Fruit fly (Drosophila melanogaster) whole organism, prepupa: ENCODE data around the gene CG6321.

Source experiments
- CG10669 ChIP-seq: fragments of 200-800 bp; sonication (Bioruptor generic); optimal IDR thresholded peaks from 3 replicates; lab custom pipeline; 2018; ENCODE audit warnings: missing biosample characterization, mild to moderate bottlenecking, missing genetic modification characterization, moderate library complexity
- CG11294 ChIP-seq: fragments of 200-800 bp; sonication (Bioruptor generic); IDR thresholded peaks from 2 replicates; pipeline ENCODE4 v1.3.6; 2022; ENCODE audit warnings: missing biosample characterization, missing genetic modification characterization
- CG15336 ChIP-seq: fragments of 200-800 bp; sonication (Bioruptor generic); IDR thresholded peaks from 2 replicates; pipeline ENCODE4 v1.3.6; 2022; ENCODE audit warnings: missing biosample characterization, missing genetic modification characterization
- CG16779 ChIP-seq: fragments of 200-800 bp; sonication (Bioruptor generic); optimal IDR thresholded peaks from 3 replicates; lab custom pipeline; 2017; ENCODE audit warnings: missing biosample characterization, mild to moderate bottlenecking, missing genetic modification characterization
- CG31627 ChIP-seq: fragments of 200-800 bp; sonication (Bioruptor generic); optimal IDR thresholded peaks from 3 replicates; lab custom pipeline; 2016; ENCODE audit warnings: missing biosample characterization, missing genetic modification characterization
- CG32006 ChIP-seq: fragments of 200-800 bp; sonication (Bioruptor generic); optimal IDR thresholded peaks from 3 replicates; lab custom pipeline; 2017; ENCODE audit warnings: missing biosample characterization, mild to moderate bottlenecking, missing genetic modification characterization
- CG34406 ChIP-seq: fragments of 200-800 bp; sonication (Bioruptor generic); optimal IDR thresholded peaks from 3 replicates; lab custom pipeline; 2016; ENCODE audit warnings: missing biosample characterization, missing genetic modification characterization
- CG3919 ChIP-seq: fragments of 200-800 bp; sonication (Bioruptor generic); optimal IDR thresholded peaks from 3 replicates; lab custom pipeline; 2016; ENCODE audit warnings: missing biosample characterization, missing genetic modification characterization
- CG6163 ChIP-seq: fragments of 200-800 bp; sonication (Bioruptor generic); IDR thresholded peaks from 3 replicates; pipeline ENCODE4 v1.3.6; 2022; ENCODE audit warnings: missing biosample characterization, missing genetic modification characterization
- CG6276 ChIP-seq: fragments of 200-800 bp; sonication (Bioruptor generic); optimal IDR thresholded peaks from 2 replicates; lab custom pipeline; 2017; ENCODE audit warnings: missing biosample characterization, mild to moderate bottlenecking, missing genetic modification characterization
- CG6792 ChIP-seq: fragments of 200-800 bp; sonication (Bioruptor generic); optimal IDR thresholded peaks from 3 replicates; lab custom pipeline; 2016; ENCODE audit warnings: missing biosample characterization, missing genetic modification characterization
- CG7368 ChIP-seq: fragments of 200-800 bp; sonication (Bioruptor generic); optimal IDR thresholded peaks from 3 replicates; lab custom pipeline; 2016; ENCODE audit warnings: missing biosample characterization, missing genetic modification characterization
- Eip75B ChIP-seq: fragments of 200-800 bp; sonication (Bioruptor generic); optimal IDR thresholded peaks from 3 replicates; lab custom pipeline; 2016; ENCODE audit warnings: missing biosample characterization, missing genetic modification characterization
- Eip78C ChIP-seq: fragments of 200-800 bp; sonication (Bioruptor generic); peaks from one replicate; lab custom pipeline; 2016; ENCODE audit warnings: missing biosample characterization, missing genetic modification characterization
- Eip93F ChIP-seq: fragments of 200-800 bp; sonication (Bioruptor generic); optimal IDR thresholded peaks from 2 replicates; lab custom pipeline; 2016; ENCODE audit warnings: missing biosample characterization, mild to moderate bottlenecking, missing genetic modification characterization
- Ets96B ChIP-seq: fragments of 200-800 bp; optimal IDR thresholded peaks from 2 replicates; lab custom pipeline; 2019; ENCODE audit warnings: missing biosample characterization, mild to moderate bottlenecking, missing genetic modification characterization, moderate library complexity
- Gug ChIP-seq: fragments of 200-800 bp; sonication (Bioruptor generic); IDR thresholded peaks from 2 replicates; pipeline ENCODE4 v1.3.6; 2022; ENCODE audit warnings: missing biosample characterization, missing genetic modification characterization
- Hr39 ChIP-seq: fragments of 200-800 bp; sonication (Bioruptor generic); optimal IDR thresholded peaks from 2 replicates; lab custom pipeline; 2016; ENCODE audit warnings: missing biosample characterization, missing genetic modification characterization
- Met ChIP-seq: fragments of 200-800 bp; sonication (Bioruptor generic); optimal IDR thresholded peaks from 3 replicates; lab custom pipeline; 2016; ENCODE audit warnings: missing biosample characterization, missing genetic modification characterization
- OdsH ChIP-seq: fragments of 200-800 bp; sonication (Bioruptor generic); optimal IDR thresholded peaks from 3 replicates; lab custom pipeline; 2016; ENCODE audit warnings: missing biosample characterization, missing genetic modification characterization
- Smox ChIP-seq: fragments of 200-800 bp; sonication (Bioruptor generic); optimal IDR thresholded peaks from 3 replicates; lab custom pipeline; 2016; ENCODE audit warnings: missing biosample characterization, missing genetic modification characterization
- dsx ChIP-seq: fragments of 200-800 bp; optimal IDR thresholded peaks from 3 replicates; lab custom pipeline; 2019; ENCODE audit warnings: missing biosample characterization, mild to moderate bottlenecking, missing genetic modification characterization, moderate library complexity; ENCODE audit not compliant: poor library complexity, severe bottlenecking
- eg ChIP-seq: fragments of 200-800 bp; sonication (Bioruptor generic); IDR thresholded peaks from 3 replicates; pipeline ENCODE4 v1.3.6; 2022; ENCODE audit warnings: missing biosample characterization, missing genetic modification characterization
- esn ChIP-seq: fragments of 200-800 bp; sonication (Bioruptor generic); optimal IDR thresholded peaks from 2 replicates; lab custom pipeline; 2016; ENCODE audit warnings: missing biosample characterization, mild to moderate bottlenecking, missing genetic modification characterization, moderate library complexity
- fd85E ChIP-seq: fragments of 200-800 bp; sonication (Bioruptor generic); optimal IDR thresholded peaks from 3 replicates; lab custom pipeline; 2016; ENCODE audit warnings: missing biosample characterization, missing genetic modification characterization
- fkh ChIP-seq: fragments of 200-800 bp; sonication (Bioruptor generic); optimal IDR thresholded peaks from 3 replicates; lab custom pipeline; 2017; ENCODE audit warnings: missing biosample characterization, mild to moderate bottlenecking, missing genetic modification characterization, moderate library complexity
- lz ChIP-seq: fragments of 200-800 bp; sonication (Bioruptor generic); optimal IDR thresholded peaks from 3 replicates; lab custom pipeline; 2016; ENCODE audit warnings: missing biosample characterization, missing genetic modification characterization
- pdm3 ChIP-seq: fragments of 200-800 bp; sonication (Bioruptor generic); optimal IDR thresholded peaks from 3 replicates; lab custom pipeline; 2016; ENCODE audit warnings: missing biosample characterization, missing genetic modification characterization
- salr ChIP-seq, 2 experiments: fragments of 200-800 bp; sonication (Bioruptor generic); optimal IDR thresholded peaks; 3 replicates each; lab custom pipeline; 2016 to 2018; ENCODE audit warnings: missing biosample characterization in 2 of 2, missing genetic modification characterization in 2 of 2, mild to moderate bottlenecking in 1 of 2
- spab ChIP-seq: fragments of 200-800 bp; sonication (Bioruptor generic); optimal IDR thresholded peaks from 2 replicates; lab custom pipeline; 2017; ENCODE audit warnings: missing biosample characterization, mild to moderate bottlenecking, missing genetic modification characterization, missing genetic modification reagents
- topi ChIP-seq: fragments of 200-800 bp; sonication (Bioruptor generic); optimal IDR thresholded peaks from 3 replicates; lab custom pipeline; 2016; ENCODE audit warnings: missing biosample characterization, missing genetic modification characterization
- vri ChIP-seq: fragments of 200-800 bp; sonication (Bioruptor generic); optimal IDR thresholded peaks from 3 replicates; lab custom pipeline; 2016; ENCODE audit warnings: missing biosample characterization, mild to moderate bottlenecking, missing genetic modification characterization

The CG6321 gene

DNA sequence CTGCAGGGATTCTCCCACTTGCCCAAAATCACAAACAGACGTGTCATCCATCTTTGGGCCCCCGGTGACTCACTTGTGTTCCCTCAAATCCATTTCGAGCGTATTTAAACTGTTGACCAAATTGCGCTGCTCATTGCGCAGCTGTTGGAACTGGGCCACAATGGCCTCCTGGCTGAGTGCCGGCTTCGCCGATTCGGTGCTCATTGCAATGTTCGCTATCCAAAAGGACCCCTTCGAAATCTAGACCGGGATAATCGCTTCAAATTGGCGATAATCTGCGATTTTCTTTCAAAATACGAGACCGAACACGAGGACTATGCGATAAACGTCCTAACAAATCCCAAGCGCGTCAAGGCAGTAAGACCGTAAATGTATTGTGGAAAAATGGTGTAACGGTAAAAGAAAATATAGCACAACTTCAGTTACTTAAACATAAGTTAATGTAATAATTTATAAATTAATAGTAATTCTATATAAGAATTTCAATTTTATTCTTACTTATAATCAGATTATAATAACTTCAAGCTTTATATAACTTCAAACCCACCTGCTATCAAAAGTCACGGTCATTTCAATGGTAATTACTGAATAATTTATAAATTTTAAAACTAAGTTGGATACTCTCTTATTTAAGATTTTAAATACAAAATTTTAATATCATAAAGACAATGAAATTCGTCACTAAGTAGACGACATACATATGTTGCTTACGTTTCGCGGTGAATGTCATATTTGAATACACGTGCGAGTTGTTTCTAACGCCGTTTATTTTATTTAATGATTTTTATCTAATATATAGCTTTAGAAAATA lies 13.2 kb upstream of the CG6321 start, which contains the start of the genes Pfdn2 and Noc1 (continued):
- TF ChIP-seq Gug (peak; percentile 30; the same call in 1 of the 2 replicates), CG15336 (GFP tag; lab: Robert Waterston, UW) (0 out of 2 replicates have a peak, but pooled peaks have one; percentile 7), fd85E (no peak), lz (GFP tag; lab: Kevin White, UChicago) (peak; percentile 38), topi (GFP tag; lab: Kevin White, UChicago) (no peak)

DNA sequence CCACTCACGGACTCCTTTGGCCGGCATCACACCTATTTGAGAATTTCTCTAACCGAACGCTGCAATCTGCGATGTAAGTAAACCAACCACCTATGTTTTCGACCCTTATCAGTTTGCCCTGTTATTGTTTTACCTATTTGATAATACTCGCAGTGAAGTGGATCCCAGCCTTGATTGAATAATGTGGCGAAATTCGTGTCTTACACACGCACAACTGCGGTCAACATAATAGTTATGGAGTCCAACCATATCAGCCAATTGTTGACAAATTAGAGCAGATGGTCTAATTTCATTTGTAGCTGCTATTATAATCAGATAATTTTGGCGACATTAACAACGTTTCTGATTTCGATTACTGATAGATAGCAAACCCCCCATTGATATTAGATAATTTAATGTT lies 10.0 kb upstream of the CG6321 start:
- TF ChIP-seq eg (GFP tag; lab: Robert Waterston, UW) (no peak), OdsH (no peak), Hr39 (no peak), dsx (no peak), pdm3 (GFP tag; lab: Kevin White, UChicago) (no peak), CG32006 (GFP tag; lab: Kevin White, UChicago) (no peak), spab (GFP tag; lab: Kevin White, UChicago) (no peak), Met (GFP tag; lab: Kevin White, UChicago) (no peak), CG6276 (GFP tag; lab: Kevin White, UChicago) (no peak), CG7368 (GFP tag; lab: Kevin White, UChicago) (no peak), CG6792 (GFP tag; lab: Kevin White, UChicago) (no peak), CG3919 (no peak), Eip93F (GFP tag; lab: Kevin White, UChicago) (no peak), salr (GFP tag; optimal IDR thresholded peaks at IDR 0.05; lab: Kevin White, UChicago) (no peak), CG15336 (GFP tag; lab: Robert Waterston, UW) (no peak), CG10669 (no peak), CG34406 (GFP tag; lab: Kevin White, UChicago) (no peak)

DNA sequence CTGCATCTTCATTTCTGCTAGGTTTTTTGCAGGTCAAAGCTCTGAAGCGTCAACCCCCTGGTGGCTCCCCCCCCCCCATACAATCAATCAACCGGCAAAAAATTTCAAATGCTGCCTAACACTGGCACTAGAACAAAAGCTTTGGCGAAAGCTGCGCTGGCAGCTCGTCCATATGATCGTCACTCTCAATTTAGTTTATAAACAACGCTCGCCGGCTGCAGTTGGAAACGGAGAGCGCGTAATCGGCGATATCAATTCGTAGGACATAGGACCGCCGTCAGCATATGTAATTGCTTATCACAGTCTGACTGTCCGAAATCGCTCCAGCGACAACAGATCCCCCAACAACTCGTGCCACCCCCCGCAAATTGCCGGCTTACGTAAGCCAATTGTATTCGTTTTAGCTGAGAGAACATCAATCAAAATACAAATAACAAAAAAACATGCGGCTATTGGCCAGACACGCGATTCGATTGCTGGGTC lies 9.4 kb upstream of the CG6321 start, which contains the start of gene Mocs1:
Gene Mocs1 (plus strand): TSS at position 155 of the 483 bp plus-strand sequence.
- TF ChIP-seq CG31627 (GFP tag; lab: Kevin White, UChicago) (no peak), vri (GFP tag; lab: Kevin White, UChicago) (peak; percentile 99), CG16779 (tag; lab: Kevin White, UChicago) (no peak), Smox (GFP tag; lab: Kevin White, UChicago) (no peak), CG6163 (GFP tag; lab: Robert Waterston, UW) (peak; percentile 39; the same call in 1 of the 3 replicates)

DNA sequence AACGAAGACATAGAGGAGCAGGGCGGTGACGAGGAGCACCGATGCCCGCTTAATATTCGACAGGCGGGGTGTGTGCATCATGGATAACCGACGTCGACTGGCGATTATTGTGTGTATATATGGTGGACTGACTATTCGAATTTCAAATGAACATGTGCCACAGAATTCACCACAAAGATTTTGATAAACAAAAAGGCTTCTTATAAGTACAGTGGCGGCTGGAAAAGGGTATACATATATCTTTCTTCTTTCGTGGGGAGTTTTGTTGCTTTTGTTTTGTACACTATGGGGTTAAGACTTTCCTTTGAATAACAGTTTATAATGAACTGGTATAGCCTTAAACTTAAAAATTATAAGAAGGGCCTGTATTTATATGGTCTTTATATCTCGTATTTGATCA lies 8.7 kb upstream of the CG6321 start, which contains the start of gene CG6310:
Gene CG6310 (minus strand): TSS at position 101 of the 400 bp plus-strand sequence.
- no peak for TF ChIP-seq CG10669
- no peak for TF ChIP-seq Ets96B
- no peak for TF ChIP-seq Eip75B (GFP tag; lab: Kevin White, UChicago)
- peak; percentile 0 for TF ChIP-seq esn (GFP tag; lab: Kevin White, UChicago)
- TF ChIP-seq spab (GFP tag; lab: Kevin White, UChicago) = no peak
- TF ChIP-seq CG15336 (GFP tag; lab: Robert Waterston, UW) = no peak
- 0 out of 3 replicates have a peak, but pooled peaks have one; percentile 8 for TF ChIP-seq eg (GFP tag; lab: Robert Waterston, UW)

DNA sequence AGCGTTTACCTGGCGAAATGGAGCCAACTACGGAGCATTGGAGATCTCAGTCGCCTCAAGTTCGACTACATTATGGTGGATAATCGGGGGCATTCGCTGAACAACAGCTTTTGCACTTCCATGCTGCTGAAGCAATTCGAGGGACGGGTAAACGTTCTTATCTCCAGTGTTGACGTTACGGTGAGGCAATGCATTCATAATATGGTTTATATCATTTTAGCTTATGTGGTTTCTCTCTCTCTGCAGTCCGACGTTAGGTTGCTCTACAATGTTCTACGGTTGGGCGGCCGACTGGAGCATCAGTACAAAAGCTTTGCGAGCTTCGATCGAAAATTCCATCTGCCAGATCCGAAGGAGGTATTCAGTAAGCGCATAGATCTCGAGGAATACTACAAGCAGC lies 4.8 kb upstream of the CG6321 start:
- TF ChIP-seq CG32006 (GFP tag; lab: Kevin White, UChicago) (no peak), Eip78C (GFP tag; lab: Kevin White, UChicago) (peak; percentile 16), vri (GFP tag; lab: Kevin White, UChicago) (peak; percentile 82), fkh (GFP tag; lab: Kevin White, UChicago) (peak; percentile 10), CG11294 (GFP tag; lab: Robert Waterston, UW) (no peak), CG34406 (GFP tag; lab: Kevin White, UChicago) (no peak), OdsH (no peak)
